Worm (Caenorhabditis elegans): ENCODE data around the gene sru-13.

DNA sequence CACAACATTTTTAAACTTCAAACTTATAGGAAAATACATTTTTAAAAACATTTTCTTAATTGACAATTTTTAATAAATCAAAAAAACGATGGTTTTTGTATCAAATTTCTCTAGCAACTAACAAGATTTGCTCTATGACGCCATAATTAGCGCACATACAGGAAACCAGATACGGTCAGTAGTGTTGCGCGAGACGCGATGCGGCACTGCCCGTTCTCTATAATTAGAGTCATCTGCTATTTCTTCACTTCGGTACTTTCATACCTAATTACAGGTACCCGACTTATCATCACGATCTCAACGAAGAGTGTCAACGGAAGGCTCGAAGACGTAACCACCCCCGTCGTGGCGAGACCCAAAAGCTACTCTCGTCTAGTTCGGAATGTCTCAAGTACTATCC is 22.2 kb upstream of the sru-13 start:
- TF ChIP-seq nhr-237 (tag; optimal IDR thresholded peaks at IDR 0.05) (no peak), attf-4 (tag; optimal IDR thresholded peaks at IDR 0.05) (no peak), dpl-1 (GFP tag; optimal IDR thresholded peaks at IDR 0.05) (no peak), unc-130 (GFP tag; optimal IDR thresholded peaks at IDR 0.05) (no peak), skn-1 (tag; optimal IDR thresholded peaks at IDR 0.05) (no peak), fkh-10 (GFP tag; optimal IDR thresholded peaks at IDR 0.05) (no peak), arid-1 (GFP tag; conservative IDR thresholded peaks at IDR 0.05) (no peak), nhr-25 (tag; optimal IDR thresholded peaks at IDR 0.05; ENCODE audit: borderline replicate concordance, insufficient read depth) (no peak), lin-13 (GFP tag; optimal IDR thresholded peaks at IDR 0.05) (no peak), ZK337.2 (GFP tag; IDR thresholded peaks at IDR 0.05) (no peak)
